Worm (Caenorhabditis elegans) whole organism, early embryonic: ENCODE data around the gene F07E5.8.

ENCODE experiments used
- B0310.2 ChIP-seq: sonication (generic microtip); optimal IDR thresholded peaks from 2 replicates; lab custom pipeline; 2016; ENCODE audit warnings: mild to moderate bottlenecking, missing genetic modification characterization, missing compliant biosample characterization
- ama-1 ChIP-seq: fragments of 150-350 bp; optimal IDR thresholded peaks from 2 replicates; lab custom pipeline; 2014
- ceh-13 ChIP-seq: fragments of 200-800 bp; sonication (Bioruptor generic); optimal IDR thresholded peaks from 2 replicates; lab custom pipeline; 2018; ENCODE audit warnings: mild to moderate bottlenecking, missing genetic modification characterization, missing compliant biosample characterization
- ceh-36 ChIP-seq: sonication (generic microtip); optimal IDR thresholded peaks from 2 replicates; lab custom pipeline; 2016; ENCODE audit warnings: missing genetic modification characterization, inconsistent platforms, missing compliant biosample characterization
- flt-1 ChIP-seq: fragments of 200-800 bp; sonication (Bioruptor generic); IDR thresholded peaks from 2 replicates; pipeline ENCODE4 v1.3.6; 2022; ENCODE audit warnings: missing genetic modification characterization, missing compliant biosample characterization
- hmbx-1 ChIP-seq: sonication (generic microtip); optimal IDR thresholded peaks from 2 replicates; lab custom pipeline; 2016; ENCODE audit warnings: mild to moderate bottlenecking, missing genetic modification characterization, missing compliant biosample characterization
- pes-1 ChIP-seq: fragments of 200-800 bp; sonication (Bioruptor generic); IDR thresholded peaks from 2 replicates; pipeline ENCODE4 v1.3.6; 2022; ENCODE audit warnings: missing genetic modification reagents, missing genetic modification characterization, missing compliant biosample characterization
- scrt-1 ChIP-seq: fragments of 200-800 bp; sonication (Bioruptor generic); IDR thresholded peaks from 2 replicates; pipeline ENCODE4 v1.3.6; 2022; ENCODE audit warnings: missing genetic modification characterization, missing compliant biosample characterization
- sea-1 ChIP-seq: fragments of 200-800 bp; sonication (Bioruptor generic); conservative IDR thresholded peaks from 2 replicates; pipeline ENCODE4 v1.3.6; 2022; ENCODE audit warnings: missing genetic modification characterization, missing compliant biosample characterization
- tbx-11 ChIP-seq: fragments of 200-800 bp; sonication (Bioruptor generic); IDR thresholded peaks from 2 replicates; pipeline ENCODE4 v1.3.6; 2022; ENCODE audit warnings: missing genetic modification characterization, missing compliant biosample characterization
- tra-4 ChIP-seq: sonication (generic microtip); optimal IDR thresholded peaks from 2 replicates; lab custom pipeline; 2017; ENCODE audit warnings: missing genetic modification characterization, missing compliant biosample characterization

ce11 chrII:2087206-2087605, 11.8 kb upstream of the F07E5.8 start:
- TF ChIP-seq B0310.2 (tag; lab: Kevin White, UChicago), result no peak
- no peak for TF ChIP-seq tra-4 (tag; lab: Kevin White, UChicago)
- no peak for TF ChIP-seq ceh-13
- no peak for TF ChIP-seq ama-1
- TF ChIP-seq scrt-1, result no peak
- no peak for TF ChIP-seq tbx-11 (GFP tag; lab: Robert Waterston, UW)
- TF ChIP-seq sea-1 (GFP tag; lab: Robert Waterston, UW), result no peak
- no peak for TF ChIP-seq ceh-36
- TF ChIP-seq hmbx-1 (tag; lab: Kevin White, UChicago), result no peak
- no peak for TF ChIP-seq pes-1
- TF ChIP-seq flt-1 (GFP tag; lab: Robert Waterston, UW), result no peak
